Worm (Caenorhabditis elegans): ENCODE data around the gene fut-5.

- TF ChIP-seq skn-1 (tag; optimal IDR thresholded peaks at IDR 0.05) (no peak), mdl-1 (tag; optimal IDR thresholded peaks at IDR 0.05) (no peak), eor-1 (tag; optimal IDR thresholded peaks at IDR 0.05) (no peak), jun-1 (tag; optimal IDR thresholded peaks at IDR 0.05) (no peak), snpc-4 (tag; optimal IDR thresholded peaks at IDR 0.05) (no peak)
Observed at ce11 chrII:4673242-4673641, 5.8 kb upstream of the fut-5 start.
